Fruit fly (Drosophila melanogaster): Measurements from ENCODE around the gene CG42507.

The CG42507 gene

dm6 chr3L:14804724-14805221 lies 47.0 kb upstream of the CG42507 start, which contains the start of gene CG17839 (continued):
- TF ChIP-seq odd (GFP tag; optimal IDR thresholded peaks at IDR 0.05) (peak; percentile 33), BtbVII (GFP tag; optimal IDR thresholded peaks at IDR 0.05) (peak; percentile 21), CG6765 (GFP tag; optimal IDR thresholded peaks at IDR 0.05) (peak; percentile 62), CG17361 (GFP tag; IDR thresholded peaks at IDR 0.05) (no peak), CG6854 (GFP tag; optimal IDR thresholded peaks at IDR 0.05) (peak; percentile 13), CG6813 (GFP tag; optimal IDR thresholded peaks at IDR 0.05) (peak; percentile 41), onecut (GFP tag; IDR thresholded peaks at IDR 0.05) (peak; percentile 26; the same call in 1 of the 2 replicates), CG34224 (GFP tag; IDR thresholded peaks at IDR 0.05; ENCODE audit: partially characterized antibody) (peak; percentile 55), CG4360 (GFP tag; IDR thresholded peaks at IDR 0.05) (peak; percentile 49), Fer1 (GFP tag; optimal IDR thresholded peaks at IDR 0.05) (peak; percentile 74), Ada2b (GFP tag; IDR thresholded peaks at IDR 0.05) (no peak), CG3281 (GFP tag; optimal IDR thresholded peaks at IDR 0.05) (peak; percentile 51), mld (GFP tag; IDR thresholded peaks at IDR 0.05; ENCODE audit: partially characterized antibody) (no peak), CG8290 (GFP tag; optimal IDR thresholded peaks at IDR 0.05) (no peak), CG8290 (tag; optimal IDR thresholded peaks at IDR 0.05) (peak in 1 of 2 experiments; percentile 57), scrt (GFP tag; optimal IDR thresholded peaks at IDR 0.05) (peak; percentile 83), knrl (GFP tag; IDR thresholded peaks at IDR 0.05; ENCODE audit: partially characterized antibody) (0 out of 3 replicates have a peak, but pooled peaks have one; percentile 13), sob (GFP tag; IDR thresholded peaks at IDR 0.05) (peak; percentile 48; the same call in 1 of the 2 replicates), oc (tag; optimal IDR thresholded peaks at IDR 0.05) (peak; percentile 30), sqz (GFP tag; optimal IDR thresholded peaks at IDR 0.05) (peak; percentile 88), psq (GFP tag; optimal IDR thresholded peaks at IDR 0.05) (no peak), CG18599 (GFP tag; optimal IDR thresholded peaks at IDR 0.05) (peak; percentile 26), caup (GFP tag; optimal IDR thresholded peaks at IDR 0.05; ENCODE audit: severe bottlenecking) (peak; percentile 55), az2 (GFP tag; optimal IDR thresholded peaks at IDR 0.05) (no peak), jumu (GFP tag; optimal IDR thresholded peaks at IDR 0.05) (no peak), CG12219 (GFP tag; optimal IDR thresholded peaks at IDR 0.05) (no peak), CG15269 (tag; optimal IDR thresholded peaks at IDR 0.05) (peak; percentile 31), pita (GFP tag; optimal IDR thresholded peaks at IDR 0.05) (no peak), rib (GFP tag; IDR thresholded peaks at IDR 0.05) (peak; percentile 74; the same call in 1 of the 2 replicates), crp (GFP tag; optimal IDR thresholded peaks at IDR 0.05) (peak in 1 of 2 experiments; percentile 82), chinmo (GFP tag; IDR thresholded peaks at IDR 0.05; ENCODE audit: partially characterized antibody) (peak; percentile 96; the same call in 3 of the 4 replicates), Scr (GFP tag; IDR thresholded peaks at IDR 0.05; ENCODE audit: partially characterized antibody) (0 out of 2 replicates have a peak, but pooled peaks have one; percentile 32), sug (tag; optimal IDR thresholded peaks at IDR 0.05) (peak; percentile 51), CG13894 (tag; optimal IDR thresholded peaks at IDR 0.05) (peak; percentile 94), CG13287 (GFP tag; IDR thresholded peaks at IDR 0.05; ENCODE audit: partially characterized antibody) (peak; percentile 61), CG10543 (GFP tag; optimal IDR thresholded peaks at IDR 0.05) (peak; percentile 83), CG14860 (GFP tag; IDR thresholded peaks at IDR 0.05; ENCODE audit: partially characterized antibody) (0 out of 3 replicates have a peak, but pooled peaks have one; percentile 34), CG10565 (GFP tag; optimal IDR thresholded peaks at IDR 0.05) (no peak), CG10147 (GFP tag; optimal IDR thresholded peaks at IDR 0.05) (peak; percentile 14), inv (GFP tag; IDR thresholded peaks at IDR 0.05; ENCODE audit: partially characterized antibody) (peak; percentile 20; the same call in 1 of the 2 replicates), CG6175 (GFP tag; IDR thresholded peaks at IDR 0.05) (peak; percentile 62; the same call in 2 of the 3 replicates), Taf1 (GFP tag; IDR thresholded peaks at IDR 0.05) (no peak), Dek (tag; optimal IDR thresholded peaks at IDR 0.05) (peak; percentile 10), Vsx1 (GFP tag; optimal IDR thresholded peaks at IDR 0.05) (no peak), E2f2 (GFP tag; IDR thresholded peaks at IDR 0.05) (0 out of 2 replicates have a peak, but pooled peaks have one; percentile 19), CG3847 (GFP tag; IDR thresholded peaks at IDR 0.05) (peak; percentile 11; the same call in 1 of the 2 replicates), CG12071 (GFP tag; optimal IDR thresholded peaks at IDR 0.05) (peak; percentile 39), CG2678 (tag; optimal IDR thresholded peaks at IDR 0.05) (peak; percentile 20)
